Worm (Caenorhabditis elegans): ENCODE measurements around the gene pas-7.

The pas-7 gene

DNA sequence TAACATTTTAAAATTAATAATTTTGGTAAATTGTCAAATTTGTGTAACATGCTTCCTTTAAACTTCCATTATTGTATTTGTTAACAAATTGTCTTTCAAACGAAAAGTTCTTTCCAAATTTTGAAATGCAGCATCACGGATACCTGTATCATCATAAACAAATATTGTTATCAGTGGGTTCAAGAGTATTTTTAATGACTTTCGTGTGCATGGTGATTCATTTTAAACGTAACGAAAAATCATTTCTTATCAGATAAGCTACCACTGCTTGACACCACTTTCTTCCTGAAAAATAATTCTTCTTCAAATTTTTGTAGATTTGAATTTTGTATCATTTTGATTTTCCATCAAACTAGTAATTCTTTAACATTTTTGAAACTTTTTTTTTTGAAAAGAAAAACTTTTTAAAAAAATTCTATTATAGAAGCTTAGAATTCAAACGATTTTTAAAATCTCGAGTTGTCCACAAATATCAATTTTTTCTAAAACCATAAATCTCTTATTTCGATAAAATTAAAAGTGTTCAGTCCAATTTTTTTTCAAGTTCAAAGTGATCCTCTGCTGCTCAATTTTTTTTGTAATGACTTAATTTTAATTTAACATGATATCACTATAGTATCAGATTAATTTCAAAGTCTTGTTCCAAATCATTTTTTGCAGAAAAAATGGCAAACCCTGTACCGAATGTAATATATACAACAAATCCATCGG is 34.8 kb upstream of the pas-7 start, which contains the start of gene F27E5.9:
TSS of gene F27E5.9 (plus strand) at position 661 of the 711 bp plus-strand sequence.
- no peak for TF ChIP-seq nhr-84 (tag; optimal IDR thresholded peaks at IDR 0.05)
- no peak for TF ChIP-seq ceh-63 (GFP tag; optimal IDR thresholded peaks at IDR 0.05)
- TF ChIP-seq aha-1 (tag; optimal IDR thresholded peaks at IDR 0.05): no peak
- TF ChIP-seq pqm-1 (tag; optimal IDR thresholded peaks at IDR 0.05): peak; percentile 96
- peak in 1 of 2 experiments; percentile 35 for TF ChIP-seq lin-35 (GFP tag; optimal IDR thresholded peaks at IDR 0.05)
- TF ChIP-seq tlp-1 (tag; optimal IDR thresholded peaks at IDR 0.05): peak; percentile 80
- TF ChIP-seq unc-86 (tag; optimal IDR thresholded peaks at IDR 0.05): no peak
- TF ChIP-seq zip-4 (GFP tag; optimal IDR thresholded peaks at IDR 0.05): no peak
- no peak for TF ChIP-seq efl-1 (optimal IDR thresholded peaks at IDR 0.05)
- TF ChIP-seq efl-1 (GFP tag; optimal IDR thresholded peaks at IDR 0.05 in 1 of 2): peak in 1 of 2 experiments; percentile 78
- no peak for TF ChIP-seq zag-1 (tag; optimal IDR thresholded peaks at IDR 0.05)
- TF ChIP-seq fkh-10 (GFP tag; optimal IDR thresholded peaks at IDR 0.05): no peak
- peak; percentile 92 for TF ChIP-seq elt-2 (tag; optimal IDR thresholded peaks at IDR 0.05)
- TF ChIP-seq nhr-71 (tag; optimal IDR thresholded peaks at IDR 0.05): no peak
- no peak for TF ChIP-seq snu-23 (GFP tag; optimal IDR thresholded peaks at IDR 0.05)
- no peak for TF ChIP-seq ceh-82 (tag; optimal IDR thresholded peaks at IDR 0.05)
- no peak for TF ChIP-seq unc-62 (GFP tag; optimal IDR thresholded peaks at IDR 0.05)
- TF ChIP-seq ets-5 (GFP tag; IDR thresholded peaks at IDR 0.05): no peak
- no peak for TF ChIP-seq ama-1 (optimal IDR thresholded peaks at IDR 0.05)
- no peak for TF ChIP-seq sup-37 (GFP tag; optimal IDR thresholded peaks at IDR 0.05)
- no peak for TF ChIP-seq aly-2 (tag; optimal IDR thresholded peaks at IDR 0.05)
- TF ChIP-seq alr-1 (tag; optimal IDR thresholded peaks at IDR 0.05; ENCODE audit: borderline replicate concordance): no peak
- TF ChIP-seq hlh-17 (GFP tag; optimal IDR thresholded peaks at IDR 0.05; ENCODE audit: borderline replicate concordance): no peak

DNA sequence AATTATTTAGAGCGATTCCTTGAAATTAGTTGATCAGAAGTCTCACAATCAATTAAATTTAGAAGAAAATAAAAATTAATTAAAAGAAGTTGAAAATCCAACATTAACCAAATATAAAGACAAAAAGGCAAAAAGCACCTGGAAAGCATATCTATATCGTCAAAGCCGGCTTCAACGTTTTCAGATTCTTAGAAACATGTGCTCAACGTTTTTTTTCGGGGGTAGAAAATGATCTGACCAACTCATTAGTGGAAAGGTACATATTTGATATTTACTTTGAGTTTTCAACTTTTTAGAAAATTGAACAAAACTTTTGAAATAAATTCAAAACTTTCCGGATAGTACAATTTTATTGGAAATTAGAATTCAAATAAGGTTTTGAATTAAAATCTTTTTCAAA is 33.2 kb upstream of the pas-7 start:
- no peak for TF ChIP-seq unc-130 (tag; optimal IDR thresholded peaks at IDR 0.05)
- no peak for TF ChIP-seq unc-86 (tag; optimal IDR thresholded peaks at IDR 0.05)
- no peak for TF ChIP-seq F16B12.6 (tag; optimal IDR thresholded peaks at IDR 0.05)
- TF ChIP-seq egl-27 (tag; optimal IDR thresholded peaks at IDR 0.05): no peak
- peak; percentile 53 for TF ChIP-seq fkh-8 (tag; optimal IDR thresholded peaks at IDR 0.05)
- no peak for TF ChIP-seq ztf-11 (tag; optimal IDR thresholded peaks at IDR 0.05)
- no peak for TF ChIP-seq skn-1 (tag; optimal IDR thresholded peaks at IDR 0.05)
- TF ChIP-seq nhr-12 (tag; optimal IDR thresholded peaks at IDR 0.05): no peak
- TF ChIP-seq mdl-1 (tag; optimal IDR thresholded peaks at IDR 0.05): no peak
- no peak for TF ChIP-seq swsn-7 (tag; optimal IDR thresholded peaks at IDR 0.05)
- TF ChIP-seq efl-1 (optimal IDR thresholded peaks at IDR 0.05): no peak
- TF ChIP-seq efl-1 (GFP tag; optimal IDR thresholded peaks at IDR 0.05 in 1 of 2): peak in 1 of 2 experiments; percentile 18
- no peak for TF ChIP-seq ama-1 (optimal IDR thresholded peaks at IDR 0.05)
- no peak for TF ChIP-seq alr-1 (tag; optimal IDR thresholded peaks at IDR 0.05; ENCODE audit: borderline replicate concordance)
- TF ChIP-seq lin-39 (tag; optimal IDR thresholded peaks at IDR 0.05): no peak
- TF ChIP-seq nhr-71 (tag; optimal IDR thresholded peaks at IDR 0.05): no peak
- TF ChIP-seq unc-98 (GFP tag; IDR thresholded peaks at IDR 0.05): no peak
- peak; percentile 82 for TF ChIP-seq hlh-4 (tag; optimal IDR thresholded peaks at IDR 0.05)
- no peak for TF ChIP-seq ceh-8 (GFP tag; optimal IDR thresholded peaks at IDR 0.05)
- no peak for TF ChIP-seq rnt-1 (tag; optimal IDR thresholded peaks at IDR 0.05)
- no peak for TF ChIP-seq lir-3 (tag; optimal IDR thresholded peaks at IDR 0.05; ENCODE audit: poor library complexity)
- no peak for TF ChIP-seq nhr-90 (tag; optimal IDR thresholded peaks at IDR 0.05; ENCODE audit: poor library complexity)
- TF ChIP-seq hpl-2 (GFP tag; optimal IDR thresholded peaks at IDR 0.05): no peak
- TF ChIP-seq C34B4.2 (tag; optimal IDR thresholded peaks at IDR 0.05): no peak
- TF ChIP-seq nhr-19 (GFP tag; conservative IDR thresholded peaks at IDR 0.05): no peak
